Worm (Caenorhabditis elegans) whole organism, L2 larva: ENCODE results near the gene exos-8.
A peak's percentile ranks its signal among the peaks of the same experiment; 100 is the strongest.

ENCODE experiments used
- C34F6.9 ChIP-seq: fragments of 150-350 bp; optimal IDR thresholded peaks from 2 replicates; lab custom pipeline; 2014; ENCODE audit warnings: missing biosample characterization, missing genetic modification characterization
- F13H6.1 ChIP-seq: sonication (generic microtip); optimal IDR thresholded peaks from 2 replicates; lab custom pipeline; 2016; ENCODE audit warnings: missing genetic modification characterization, missing compliant biosample characterization
- Y55F3AM.14 ChIP-seq: fragments of 200-800 bp; sonication (Bioruptor generic); optimal IDR thresholded peaks from 2 replicates; lab custom pipeline; 2018; ENCODE audit warnings: mild to moderate bottlenecking, missing genetic modification characterization, missing compliant biosample characterization
- alr-1 ChIP-seq: fragments of 150-350 bp; optimal IDR thresholded peaks from 2 replicates; lab custom pipeline; 2014; ENCODE audit warnings: missing biosample characterization, missing genetic modification characterization
- aly-2 ChIP-seq: fragments of 150-350 bp; optimal IDR thresholded peaks from 2 replicates; lab custom pipeline; 2014; ENCODE audit warnings: missing biosample characterization, missing genetic modification characterization
- ama-1 ChIP-seq: fragments of 150-350 bp; optimal IDR thresholded peaks from 2 replicates; lab custom pipeline; 2018; ENCODE audit warnings: inconsistent platforms
- blmp-1 ChIP-seq: sonication (generic microtip); optimal IDR thresholded peaks from 2 replicates; lab custom pipeline; 2017; ENCODE audit warnings: missing genetic modification characterization, mild to moderate bottlenecking, missing compliant biosample characterization, antibody characterized with exemption, moderate library complexity; ENCODE audit not compliant: insufficient read depth
- ceh-82 ChIP-seq: fragments of 150-350 bp; optimal IDR thresholded peaks from 2 replicates; lab custom pipeline; 2014; ENCODE audit warnings: missing biosample characterization, missing genetic modification characterization
- crh-2 ChIP-seq: sonication (generic microtip); optimal IDR thresholded peaks from 2 replicates; lab custom pipeline; 2017; ENCODE audit warnings: missing biosample characterization, missing genetic modification characterization
- egl-27 ChIP-seq: sonication (generic microtip); optimal IDR thresholded peaks from 3 replicates; lab custom pipeline; 2017; ENCODE audit warnings: missing biosample characterization, missing genetic modification reagents, missing genetic modification characterization
- fos-1 ChIP-seq: fragments of 150-350 bp; optimal IDR thresholded peaks from 2 replicates; lab custom pipeline; 2014; ENCODE audit warnings: missing biosample characterization, missing genetic modification characterization
- gmeb-1 ChIP-seq: fragments of 150-350 bp; optimal IDR thresholded peaks from 2 replicates; lab custom pipeline; 2014; ENCODE audit warnings: missing biosample characterization, missing genetic modification characterization
- lin-13 ChIP-seq: fragments of 150-350 bp; optimal IDR thresholded peaks from 2 replicates; lab custom pipeline; 2014; ENCODE audit warnings: missing biosample characterization, missing genetic modification reagents, missing genetic modification characterization
- lin-39 ChIP-seq: fragments of 150-350 bp; optimal IDR thresholded peaks from 2 replicates; lab custom pipeline; 2014; ENCODE audit warnings: missing biosample characterization, missing genetic modification reagents, missing genetic modification characterization
- lsy-2 ChIP-seq, 2 experiments: fragments of 150-350 bp in 1 of 2; sonication (generic microtip) in 1 of 2; optimal IDR thresholded peaks; 2 replicates each; lab custom pipeline; 2014 to 2017; ENCODE audit warnings: missing biosample characterization in 2 of 2, missing genetic modification characterization in 2 of 2
- mab-5 ChIP-seq: fragments of 150-350 bp; optimal IDR thresholded peaks from 2 replicates; lab custom pipeline; 2014; ENCODE audit warnings: missing biosample characterization, missing genetic modification characterization
- mbf-1 ChIP-seq: sonication (generic microtip); optimal IDR thresholded peaks from 2 replicates; lab custom pipeline; 2017; ENCODE audit warnings: missing biosample characterization, missing genetic modification characterization
- nhr-10 ChIP-seq: sonication (generic microtip); optimal IDR thresholded peaks from 2 replicates; lab custom pipeline; 2017; ENCODE audit warnings: missing biosample characterization, missing genetic modification characterization
- nhr-129 ChIP-seq: fragments of 150-350 bp; optimal IDR thresholded peaks from 2 replicates; lab custom pipeline; 2014; ENCODE audit warnings: missing biosample characterization, missing genetic modification characterization
- nhr-21 ChIP-seq: fragments of 150-350 bp; optimal IDR thresholded peaks from 2 replicates; lab custom pipeline; 2014; ENCODE audit warnings: missing biosample characterization, missing genetic modification characterization
- nhr-237 ChIP-seq: fragments of 150-350 bp; optimal IDR thresholded peaks from 2 replicates; lab custom pipeline; 2014; ENCODE audit warnings: missing biosample characterization, missing genetic modification characterization
- nhr-77 ChIP-seq: fragments of 150-350 bp; optimal IDR thresholded peaks from 2 replicates; lab custom pipeline; 2014; ENCODE audit warnings: missing biosample characterization, missing genetic modification characterization
- peb-1 ChIP-seq: fragments of 150-350 bp; optimal IDR thresholded peaks from 2 replicates; lab custom pipeline; 2014; ENCODE audit warnings: missing biosample characterization, missing genetic modification characterization
- sem-4 ChIP-seq: fragments of 150-350 bp; optimal IDR thresholded peaks from 2 replicates; lab custom pipeline; 2014; ENCODE audit warnings: missing biosample characterization, missing genetic modification reagents, missing genetic modification characterization
- skn-1 ChIP-seq: sonication (generic microtip); optimal IDR thresholded peaks from 2 replicates; lab custom pipeline; 2017; ENCODE audit warnings: missing biosample characterization, missing genetic modification characterization
- sma-3 ChIP-seq: sonication (generic microtip); optimal IDR thresholded peaks from 2 replicates; lab custom pipeline; 2016; ENCODE audit warnings: missing genetic modification reagents, missing genetic modification characterization, missing compliant biosample characterization
- sma-9 ChIP-seq, 2 experiments: fragments of 150-350 bp in 1 of 2; sonication (generic microtip) in 1 of 2; optimal IDR thresholded peaks; 2 replicates each; lab custom pipeline; 2014 to 2016; ENCODE audit warnings: missing genetic modification characterization in 2 of 2, mild to moderate bottlenecking in 1 of 2, missing biosample characterization in 1 of 2, missing compliant biosample characterization in 1 of 2, missing genetic modification reagents in 1 of 2, moderate library complexity in 1 of 2
- snpc-4 ChIP-seq: fragments of 150-350 bp; optimal IDR thresholded peaks from 2 replicates; lab custom pipeline; 2014; ENCODE audit warnings: missing biosample characterization, missing genetic modification characterization
- unc-55 ChIP-seq: fragments of 150-350 bp; sonication (generic microtip); optimal IDR thresholded peaks from 3 replicates; lab custom pipeline; 2014; ENCODE audit warnings: missing biosample characterization, missing genetic modification reagents, missing genetic modification characterization
- unc-62 ChIP-seq: fragments of 150-350 bp; optimal IDR thresholded peaks from 2 replicates; lab custom pipeline; 2014; ENCODE audit warnings: missing biosample characterization, missing genetic modification reagents, missing genetic modification characterization
- zag-1 ChIP-seq: fragments of 150-350 bp; optimal IDR thresholded peaks from 2 replicates; lab custom pipeline; 2014; ENCODE audit warnings: missing biosample characterization, missing genetic modification characterization
- ztf-11 ChIP-seq: sonication (generic microtip); optimal IDR thresholded peaks from 2 replicates; lab custom pipeline; 2017; ENCODE audit warnings: missing biosample characterization, missing genetic modification characterization

Gene exos-8

DNA sequence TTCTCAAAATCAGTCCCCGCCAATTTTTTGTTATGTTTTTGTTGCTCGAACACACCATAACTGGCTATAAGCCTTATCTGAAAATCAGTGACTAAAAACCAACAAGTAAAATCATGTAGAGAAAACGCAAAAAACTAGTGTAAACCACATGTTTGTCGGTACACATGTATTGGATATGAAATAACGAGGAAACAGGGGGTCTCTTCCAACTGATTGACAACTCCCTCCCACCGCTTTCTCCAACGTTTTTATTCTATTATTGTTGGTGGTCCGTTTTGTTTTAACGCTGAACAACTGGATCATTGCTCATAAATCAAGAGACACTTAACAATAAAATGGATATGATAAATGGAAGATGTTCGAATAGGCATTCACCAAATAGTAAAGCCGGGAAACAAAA lies 14.7 kb upstream of the exos-8 start:
- TF ChIP-seq aly-2 (no peak), lin-13 (GFP tag; lab: Kevin White, UChicago) (no peak), ztf-11 (tag; lab: Kevin White, UChicago) (no peak), mab-5 (tag; lab: Kevin White, UChicago) (no peak), unc-62 (no peak), peb-1 (no peak), alr-1 (tag; lab: Kevin White, UChicago) (no peak), skn-1 (tag; lab: Kevin White, UChicago) (no peak), ceh-82 (no peak)

ce11 chrII:6729331-6729730 lies 12.2 kb upstream of the exos-8 start, which contains the start of gene T14B4.8:
TSS of gene T14B4.8 (minus strand) at chrII:6729390.
- TF ChIP-seq unc-55 (GFP tag; lab: Kevin White, UChicago) = peak; percentile 51
- TF ChIP-seq nhr-10 (tag; lab: Kevin White, UChicago) = no peak
- peak in 1 of 2 experiments; percentile 8 for TF ChIP-seq lsy-2 (tag; optimal IDR thresholded peaks at IDR 0.05; lab: Kevin White, UChicago)
- TF ChIP-seq C34F6.9 (tag; lab: Kevin White, UChicago) = peak; percentile 45
- TF ChIP-seq peb-1 = no peak
- TF ChIP-seq ama-1 (lab: Kevin White, UChicago) = no peak
- TF ChIP-seq zag-1 (tag; lab: Kevin White, UChicago) = peak; percentile 23
- TF ChIP-seq nhr-77 (tag; lab: Kevin White, UChicago) = no peak
- TF ChIP-seq nhr-129 (tag; lab: Kevin White, UChicago) = peak; percentile 18
- no peak for TF ChIP-seq skn-1 (tag; lab: Kevin White, UChicago)
- peak; percentile 4 for TF ChIP-seq snpc-4
- TF ChIP-seq sem-4 (tag; lab: Kevin White, UChicago) = no peak
- TF ChIP-seq Y55F3AM.14 (GFP tag; lab: Kevin White, UChicago) = no peak

- TF ChIP-seq fos-1 (tag; lab: Kevin White, UChicago) = no peak
- no peak for TF ChIP-seq nhr-237
These were observed 7.8 kb upstream of the exos-8 start, which contains the start of gene T14B4.9 for ce11 chrII:6733718-6734117. TSS of gene T14B4.9 (minus strand) at chrII:6733818.

ce11 chrII:6734674-6735073 lies 6.8 kb upstream of the exos-8 start, which contains the start of gene T14B4.3:
TSS of gene T14B4.3 (plus strand) at chrII:6734937.
- peak; percentile 47 for TF ChIP-seq lin-13 (GFP tag; lab: Kevin White, UChicago)
- peak; percentile 68 for TF ChIP-seq crh-2 (tag; lab: Kevin White, UChicago)
- peak; percentile 78 for TF ChIP-seq C34F6.9 (tag; lab: Kevin White, UChicago)
- TF ChIP-seq blmp-1 = no peak
- TF ChIP-seq unc-55 (GFP tag; lab: Kevin White, UChicago) = peak; percentile 87
- TF ChIP-seq F13H6.1 (tag; lab: Kevin White, UChicago) = peak; percentile 50
- TF ChIP-seq nhr-129 (tag; lab: Kevin White, UChicago) = peak; percentile 65
- TF ChIP-seq sma-9 (GFP tag; optimal IDR thresholded peaks at IDR 0.05; lab: Kevin White, UChicago) = peak; percentile 51
- no peak for TF ChIP-seq sma-9 (tag; optimal IDR thresholded peaks at IDR 0.05; lab: Kevin White, UChicago)
- peak; percentile 25 to 87 for TF ChIP-seq lsy-2 (tag; optimal IDR thresholded peaks at IDR 0.05; lab: Kevin White, UChicago)
- no peak for TF ChIP-seq egl-27 (tag; lab: Kevin White, UChicago)
- peak; percentile 72 for TF ChIP-seq sma-3
- TF ChIP-seq ceh-82 = no peak
- no peak for TF ChIP-seq zag-1 (tag; lab: Kevin White, UChicago)
- TF ChIP-seq gmeb-1 (tag; lab: Kevin White, UChicago) = peak; percentile 66
- TF ChIP-seq nhr-21 (tag; lab: Kevin White, UChicago) = peak; percentile 40
- no peak for TF ChIP-seq lin-39
- TF ChIP-seq ztf-11 (tag; lab: Kevin White, UChicago) = no peak
- TF ChIP-seq peb-1 = no peak
- TF ChIP-seq mbf-1 (tag; lab: Kevin White, UChicago) = no peak
- TF ChIP-seq snpc-4 = peak; percentile 2
- peak; percentile 29 for TF ChIP-seq fos-1 (tag; lab: Kevin White, UChicago)
- TF ChIP-seq, all 48 proteins: peak for 13

- TF ChIP-seq skn-1 (tag; lab: Kevin White, UChicago) (no peak), egl-27 (tag; lab: Kevin White, UChicago) (no peak)
- TF ChIP-seq, all 48 proteins: peak for 0
These were observed 5.4 kb upstream of the exos-8 start, which contains the start of gene mrps-18.C for ce11 chrII:6736066-6736465. TSS of gene mrps-18.C (plus strand) at chrII:6736203.
